Worm (Caenorhabditis elegans) whole organism, young adult: ENCODE measurements around the gene C09E7.8.
A peak's percentile ranks its signal among the peaks of the same experiment; 100 is the strongest.
"Not testable (repeated sequence)": the region's sequence is repeated elsewhere in the genome, so short reads cannot be mapped to it uniquely, and the experiment has no call there.

Source experiments
- B0336.3 ChIP-seq: fragments of 200-800 bp; sonication (Bioruptor generic); IDR thresholded peaks from 2 replicates; pipeline ENCODE4 v1.3.6; 2022; ENCODE audit warnings: missing genetic modification characterization, missing compliant biosample characterization
- C06A6.2 ChIP-seq: fragments of 200-800 bp; sonication (Bioruptor generic); conservative IDR thresholded peaks from 2 replicates; pipeline ENCODE4 v1.3.6; 2022; ENCODE audit warnings: missing genetic modification characterization, missing compliant biosample characterization
- F22D6.2 ChIP-seq: sonication (generic microtip); optimal IDR thresholded peaks from 2 replicates; lab custom pipeline; 2016; ENCODE audit warnings: mild to moderate bottlenecking, missing genetic modification characterization, missing compliant biosample characterization
- F33H1.4 ChIP-seq: fragments of 200-800 bp; sonication (Bioruptor generic); IDR thresholded peaks from 2 replicates; pipeline ENCODE4 v1.3.6; 2022; ENCODE audit warnings: missing genetic modification reagents, missing genetic modification characterization, missing compliant biosample characterization
- K12H6.12 ChIP-seq: fragments of 200-800 bp; sonication (Bioruptor generic); optimal IDR thresholded peaks from 2 replicates; lab custom pipeline; 2018; ENCODE audit warnings: mild to moderate bottlenecking, missing genetic modification characterization, missing compliant biosample characterization
- Y53G8AR.9 ChIP-seq: fragments of 200-800 bp; sonication (Bioruptor generic); conservative IDR thresholded peaks from 2 replicates; pipeline ENCODE4 v1.3.6; 2022; ENCODE audit warnings: missing genetic modification reagents, missing genetic modification characterization, missing compliant biosample characterization
- Y56A3A.18 ChIP-seq: fragments of 200-800 bp; sonication (Bioruptor generic); IDR thresholded peaks from 2 replicates; pipeline ENCODE4 v1.3.6; 2022; ENCODE audit warnings: missing genetic modification reagents, missing genetic modification characterization, missing compliant biosample characterization
- Y79H2A.3 ChIP-seq: fragments of 200-800 bp; sonication (Bioruptor generic); conservative IDR thresholded peaks from 2 replicates; pipeline ENCODE4 v1.3.6; 2022; ENCODE audit warnings: missing genetic modification reagents, missing genetic modification characterization, missing compliant biosample characterization
- ZK185.1 ChIP-seq: sonication (generic microtip); optimal IDR thresholded peaks from 2 replicates; lab custom pipeline; 2016; ENCODE audit warnings: mild to moderate bottlenecking, missing genetic modification characterization, missing compliant biosample characterization; ENCODE audit not compliant: poor library complexity, severe bottlenecking
- aptf-2 ChIP-seq: fragments of 200-800 bp; sonication (Bioruptor generic); conservative IDR thresholded peaks from 2 replicates; pipeline ENCODE4 v1.3.6; 2022; ENCODE audit warnings: missing genetic modification reagents, missing genetic modification characterization, missing compliant biosample characterization
- atf-7 ChIP-seq: sonication (generic microtip); optimal IDR thresholded peaks from 2 replicates; lab custom pipeline; 2017; ENCODE audit warnings: mild to moderate bottlenecking, missing genetic modification characterization, missing compliant biosample characterization
- attf-3 ChIP-seq: fragments of 200-800 bp; sonication (Bioruptor generic); conservative IDR thresholded peaks from 2 replicates; pipeline ENCODE4 v1.3.6; 2022; ENCODE audit warnings: missing genetic modification reagents, missing genetic modification characterization, missing compliant biosample characterization
- attf-5 ChIP-seq: fragments of 200-800 bp; sonication (Bioruptor generic); optimal IDR thresholded peaks from 2 replicates; lab custom pipeline; 2018; ENCODE audit warnings: mild to moderate bottlenecking, missing genetic modification characterization, missing compliant biosample characterization
- cebp-2 ChIP-seq: fragments of 200-800 bp; sonication (Bioruptor generic); IDR thresholded peaks from 2 replicates; pipeline ENCODE4 v1.3.6; 2022; ENCODE audit warnings: missing genetic modification characterization, missing compliant biosample characterization
- ceh-100 ChIP-seq: fragments of 200-800 bp; sonication (Bioruptor generic); IDR thresholded peaks from 2 replicates; pipeline ENCODE4 v1.3.6; 2022; ENCODE audit warnings: missing genetic modification reagents, missing genetic modification characterization, missing compliant biosample characterization
- ceh-27 ChIP-seq: fragments of 200-800 bp; sonication (Bioruptor generic); optimal IDR thresholded peaks from 2 replicates; lab custom pipeline; 2018; ENCODE audit warnings: mild to moderate bottlenecking, missing genetic modification characterization, moderate library complexity, missing compliant biosample characterization
- ceh-91 ChIP-seq: fragments of 200-800 bp; sonication (Bioruptor generic); IDR thresholded peaks from 2 replicates; pipeline ENCODE4 v1.3.6; 2022; ENCODE audit warnings: missing genetic modification reagents, missing genetic modification characterization, missing compliant biosample characterization
- dox-1 ChIP-seq: fragments of 200-800 bp; sonication (Bioruptor generic); IDR thresholded peaks from 2 replicates; pipeline ENCODE4 v1.3.6; 2022; ENCODE audit warnings: missing genetic modification reagents, missing genetic modification characterization, missing compliant biosample characterization
- dpl-1 ChIP-seq: fragments of 150-350 bp; optimal IDR thresholded peaks from 2 replicates; lab custom pipeline; 2014; ENCODE audit warnings: missing biosample characterization, missing genetic modification reagents, missing genetic modification characterization
- efl-1 ChIP-seq: fragments of 150-350 bp; optimal IDR thresholded peaks from 2 replicates; lab custom pipeline; 2014; ENCODE audit warnings: missing biosample characterization, missing genetic modification reagents, missing genetic modification characterization
- egl-44 ChIP-seq: fragments of 200-800 bp; sonication (Bioruptor generic); IDR thresholded peaks from 2 replicates; pipeline ENCODE4 v1.3.6; 2022; ENCODE audit warnings: missing genetic modification reagents, missing genetic modification characterization, missing compliant biosample characterization
- hmg-1.2 ChIP-seq: fragments of 200-800 bp; sonication (Bioruptor generic); IDR thresholded peaks from 2 replicates; pipeline ENCODE4 v1.3.6; 2022; ENCODE audit warnings: missing genetic modification reagents, missing genetic modification characterization, missing compliant biosample characterization
- hsf-1 ChIP-seq: fragments of 200-800 bp; sonication (Bioruptor generic); IDR thresholded peaks from 2 replicates; pipeline ENCODE4 v1.3.6; 2022; ENCODE audit warnings: missing genetic modification reagents, missing genetic modification characterization, missing compliant biosample characterization
- let-526 ChIP-seq: fragments of 200-800 bp; sonication (Bioruptor generic); IDR thresholded peaks from 2 replicates; pipeline ENCODE4 v1.3.6; 2022; ENCODE audit warnings: missing genetic modification reagents, missing genetic modification characterization, missing compliant biosample characterization
- lin-26 ChIP-seq: fragments of 200-800 bp; sonication (Bioruptor generic); IDR thresholded peaks from 2 replicates; pipeline ENCODE4 v1.3.6; 2022; ENCODE audit warnings: missing genetic modification reagents, missing genetic modification characterization, missing compliant biosample characterization
- lin-35 ChIP-seq, 3 experiments: fragments of 150-350 bp in 2 of 3; sonication (generic microtip) in 1 of 3; optimal IDR thresholded peaks; 2 replicates each; lab custom pipeline; 2014 to 2018; ENCODE audit warnings: missing biosample characterization in 3 of 3, missing genetic modification characterization in 3 of 3, missing genetic modification reagents in 3 of 3
- lin-40 ChIP-seq: sonication (generic microtip); optimal IDR thresholded peaks from 2 replicates; lab custom pipeline; 2016; ENCODE audit warnings: missing genetic modification characterization, mild to moderate bottlenecking, missing compliant biosample characterization, missing genotype, missing genetic modification reagents
- lsl-1 ChIP-seq: fragments of 200-800 bp; sonication (Bioruptor generic); optimal IDR thresholded peaks from 2 replicates; lab custom pipeline; 2018; ENCODE audit warnings: mild to moderate bottlenecking, missing genetic modification characterization, moderate library complexity, missing compliant biosample characterization
- madf-10 ChIP-seq: sonication (generic microtip); optimal IDR thresholded peaks from 2 replicates; lab custom pipeline; 2016; ENCODE audit warnings: mild to moderate bottlenecking, missing genetic modification characterization, missing compliant biosample characterization
- madf-6 ChIP-seq: fragments of 200-800 bp; sonication (Bioruptor generic); IDR thresholded peaks from 2 replicates; pipeline ENCODE4 v1.3.6; 2022; ENCODE audit warnings: missing genetic modification reagents, missing genetic modification characterization, missing compliant biosample characterization
- nfyb-1 ChIP-seq: fragments of 200-800 bp; sonication (Bioruptor generic); IDR thresholded peaks from 2 replicates; pipeline ENCODE4 v1.3.6; 2022; ENCODE audit warnings: missing genetic modification reagents, missing genetic modification characterization, missing compliant biosample characterization
- nhr-80 ChIP-seq: sonication (generic microtip); optimal IDR thresholded peaks from 2 replicates; lab custom pipeline; 2016; ENCODE audit warnings: missing genetic modification characterization, missing compliant biosample characterization
- pbrm-1 ChIP-seq: fragments of 200-800 bp; sonication (Bioruptor generic); IDR thresholded peaks from 2 replicates; pipeline ENCODE4 v1.3.6; 2022; ENCODE audit warnings: missing genetic modification reagents, missing genetic modification characterization, missing compliant biosample characterization
- rcor-1 ChIP-seq: fragments of 200-800 bp; sonication (Bioruptor generic); IDR thresholded peaks from 2 replicates; pipeline ENCODE4 v1.3.6; 2022; ENCODE audit warnings: missing genetic modification reagents, missing genetic modification characterization, missing compliant biosample characterization
- rec-8 ChIP-seq, 2 experiments: sonication (generic microtip); optimal IDR thresholded peaks; 2 replicates each; lab custom pipeline; 2016; ENCODE audit warnings: mild to moderate bottlenecking in 2 of 2, missing genetic modification characterization in 2 of 2, missing genetic modification reagents in 2 of 2, missing genotype in 2 of 2, missing biosample characterization in 1 of 2, missing compliant biosample characterization in 1 of 2, moderate library complexity in 1 of 2
- snpc-4 ChIP-seq, 5 experiments: fragments of 150-350 bp in 1 of 5; sonication (generic microtip) in 4 of 5; optimal IDR thresholded peaks; 2 replicates each; lab custom pipeline; 2014 to 2018; ENCODE audit warnings: missing genetic modification characterization in 5 of 5, missing biosample characterization in 3 of 5, antibody characterized with exemption in 2 of 5, mild to moderate bottlenecking in 2 of 5, missing compliant biosample characterization in 2 of 5, missing genotype in 2 of 5, moderate library complexity in 2 of 5, missing genetic modification reagents in 1 of 5
- somi-1 ChIP-seq: fragments of 200-800 bp; sonication (Bioruptor generic); optimal IDR thresholded peaks from 2 replicates; lab custom pipeline; 2018; ENCODE audit warnings: mild to moderate bottlenecking, missing genetic modification characterization, missing compliant biosample characterization
- tbp1 ChIP-seq: fragments of 200-800 bp; sonication (Bioruptor generic); optimal IDR thresholded peaks from 2 replicates; lab custom pipeline; 2018; ENCODE audit warnings: mild to moderate bottlenecking, missing genetic modification characterization, missing compliant biosample characterization
- tlf-1 ChIP-seq: fragments of 200-800 bp; sonication (Bioruptor generic); optimal IDR thresholded peaks from 2 replicates; lab custom pipeline; 2018; ENCODE audit warnings: mild to moderate bottlenecking, missing genetic modification characterization, missing compliant biosample characterization
- unc-130 ChIP-seq: sonication (generic microtip); optimal IDR thresholded peaks from 2 replicates; lab custom pipeline; 2016; ENCODE audit warnings: missing genetic modification reagents, missing genetic modification characterization, missing compliant biosample characterization
- ztf-18 ChIP-seq: sonication (generic microtip); optimal IDR thresholded peaks from 2 replicates; lab custom pipeline; 2016; ENCODE audit warnings: missing genotype, mild to moderate bottlenecking, missing genetic modification characterization, missing compliant biosample characterization
- ztf-25 ChIP-seq: fragments of 200-800 bp; sonication (Bioruptor generic); IDR thresholded peaks from 2 replicates; pipeline ENCODE4 v1.3.6; 2022; ENCODE audit warnings: missing genetic modification reagents, missing genetic modification characterization, missing compliant biosample characterization
- ztf-26 ChIP-seq: sonication (generic microtip); optimal IDR thresholded peaks from 2 replicates; lab custom pipeline; 2017; ENCODE audit warnings: missing genetic modification characterization, missing compliant biosample characterization
- ztf-28 ChIP-seq: fragments of 200-800 bp; sonication (Bioruptor generic); IDR thresholded peaks from 2 replicates; pipeline ENCODE4 v1.3.6; 2022; ENCODE audit warnings: missing genetic modification reagents, missing genetic modification characterization, missing compliant biosample characterization
- ztf-6 ChIP-seq: fragments of 200-800 bp; sonication (Bioruptor generic); IDR thresholded peaks from 2 replicates; pipeline ENCODE4 v1.3.6; 2022; ENCODE audit warnings: missing genetic modification reagents, missing genetic modification characterization, missing compliant biosample characterization

C09E7.8 gene

DNA sequence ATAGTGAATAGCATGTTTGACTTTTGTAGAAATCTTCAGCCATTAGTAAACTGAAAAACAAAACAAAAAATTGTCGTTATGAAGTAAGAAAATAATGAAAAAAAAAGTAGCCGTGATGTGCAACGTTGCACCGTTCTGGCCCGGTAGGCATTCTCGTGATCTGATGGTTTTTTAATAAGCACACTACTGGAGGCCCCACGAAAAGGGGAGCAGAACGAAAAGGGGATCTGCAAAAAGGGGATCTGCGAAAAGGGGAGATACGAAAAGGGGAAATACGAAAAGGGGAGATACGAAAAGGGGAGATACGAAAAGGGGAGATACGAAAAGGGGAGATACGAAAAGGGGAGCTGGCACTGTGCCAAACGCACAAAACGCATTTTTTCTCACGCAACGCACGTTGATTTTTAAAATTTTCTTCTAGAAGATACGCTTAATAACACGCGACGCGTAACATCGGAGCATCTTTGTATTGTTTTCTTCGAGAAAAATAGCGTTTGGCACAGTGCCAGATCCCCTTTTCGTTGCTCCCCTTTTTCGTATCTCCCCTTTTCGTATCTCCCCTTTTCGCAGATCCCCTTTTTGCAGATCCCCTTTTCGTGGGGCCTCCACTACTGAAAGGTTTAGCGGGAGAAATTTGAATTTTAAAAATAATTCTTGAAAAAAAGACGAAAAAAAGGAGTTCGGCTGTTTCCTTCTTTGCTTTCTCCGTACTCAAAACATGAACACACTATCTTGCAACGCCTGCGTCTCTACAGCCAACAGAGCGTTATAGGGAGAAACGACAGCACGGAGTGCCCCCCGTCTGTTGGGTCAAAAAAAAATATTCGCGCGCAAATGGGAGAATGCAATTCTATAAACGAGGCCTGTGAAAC is 7.0 kb downstream of the C09E7.8 start, which contains the start of gene C09E7.7 (continued):
- TF ChIP-seq aptf-2 (GFP tag; lab: Robert Waterston, UW) (peak; percentile 81), C06A6.2 (GFP tag; lab: Robert Waterston, UW) (0 out of 2 replicates have a peak, but pooled peaks have one; percentile 46), efl-1 (GFP tag; lab: Kevin White, UChicago) (peak; percentile 90), cebp-2 (0 out of 2 replicates have a peak, but pooled peaks have one; percentile 9), snpc-4 (tag; optimal IDR thresholded peaks at IDR 0.05; lab: Kevin White, UChicago) (peak in 2 of 4 experiments; percentile 9 to 28), hmg-1.2 (GFP tag; lab: Robert Waterston, UW) (peak; percentile 94), ztf-6 (GFP tag; lab: Robert Waterston, UW) (peak; percentile 75; the same call in 1 of the 2 replicates), F22D6.2 (tag; lab: Kevin White, UChicago) (peak; percentile 44), nhr-80 (peak; percentile 39), somi-1 (GFP tag; lab: Kevin White, UChicago) (peak; percentile 63), ceh-91 (GFP tag; lab: Robert Waterston, UW) (peak; percentile 81), nfyb-1 (GFP tag; lab: Robert Waterston, UW) (peak; percentile 74), madf-6 (GFP tag; lab: Robert Waterston, UW) (peak; percentile 92), egl-44 (GFP tag; lab: Robert Waterston, UW) (peak; percentile 68; the same call in 1 of the 2 replicates), dpl-1 (GFP tag; lab: Kevin White, UChicago) (peak; percentile 53), F33H1.4 (peak; percentile 63), ceh-100 (GFP tag; lab: Robert Waterston, UW) (peak; percentile 98), lin-40 (tag; lab: Kevin White, UChicago) (peak; percentile 70), madf-10 (tag; lab: Kevin White, UChicago) (peak; percentile 45), lsl-1 (GFP tag; lab: Kevin White, UChicago) (peak; percentile 58), unc-130 (GFP tag; lab: Kevin White, UChicago) (peak; percentile 24), attf-5 (GFP tag; lab: Kevin White, UChicago) (peak; percentile 97), tlf-1 (GFP tag; lab: Kevin White, UChicago) (peak; percentile 54), ztf-28 (GFP tag; lab: Robert Waterston, UW) (peak; percentile 75; the same call in 1 of the 2 replicates), rcor-1 (GFP tag; lab: Robert Waterston, UW) (peak; percentile 85), let-526 (GFP tag; lab: Robert Waterston, UW) (peak; percentile 45), ceh-27 (GFP tag; lab: Kevin White, UChicago) (peak; percentile 55), Y79H2A.3 (GFP tag; lab: Robert Waterston, UW) (peak; percentile 51; the same call in 1 of the 2 replicates), ztf-18 (tag; lab: Kevin White, UChicago) (peak; percentile 67), Y53G8AR.9 (GFP tag; lab: Robert Waterston, UW) (peak; percentile 83), lin-35 (GFP tag; optimal IDR thresholded peaks at IDR 0.05; lab: Kevin White, UChicago) (peak in 1 of 3 experiments; percentile 64), B0336.3 (peak; percentile 78), ZK185.1 (tag; lab: Kevin White, UChicago) (peak; percentile 6), lin-26 (GFP tag; lab: Robert Waterston, UW) (peak; percentile 82), pbrm-1 (peak; percentile 70; the same call in 1 of the 2 replicates), atf-7 (tag; lab: Kevin White, UChicago) (peak; percentile 57), rec-8 (tag; optimal IDR thresholded peaks at IDR 0.05; lab: Kevin White, UChicago) (peak in 1 of 2 experiments; percentile 5), ztf-25 (GFP tag; lab: Robert Waterston, UW) (peak; percentile 86; the same call in 1 of the 2 replicates), K12H6.12 (tag; lab: Kevin White, UChicago) (peak; percentile 55), hsf-1 (GFP tag; lab: Robert Waterston, UW) (peak; percentile 42; the same call in 1 of the 2 replicates), Y56A3A.18 (GFP tag; lab: Robert Waterston, UW) (0 out of 2 replicates have a peak, but pooled peaks have one; percentile 26), attf-3 (GFP tag; lab: Robert Waterston, UW) (peak; percentile 42; the same call in 1 of the 2 replicates), dox-1 (GFP tag; lab: Robert Waterston, UW) (peak; percentile 88), ztf-26 (tag; lab: Kevin White, UChicago) (peak; percentile 31), tbp1 (GFP tag; lab: Kevin White, UChicago) (peak; percentile 9)
- TF ChIP-seq snpc-4 (GFP tag; optimal IDR thresholded peaks at IDR 0.05; lab: Kevin White, UChicago) = not testable (repeated sequence)
